Worm (Caenorhabditis elegans) whole organism, early embryonic: Measurements from ENCODE around the gene Y45G12B.3.

ENCODE experiments used
- B0310.2 ChIP-seq: sonication (generic microtip); optimal IDR thresholded peaks from 2 replicates; lab custom pipeline; 2016; ENCODE audit warnings: mild to moderate bottlenecking, missing genetic modification characterization, missing compliant biosample characterization
- F13C5.2 ChIP-seq: sonication (generic microtip); optimal IDR thresholded peaks from 2 replicates; lab custom pipeline; 2017; ENCODE audit warnings: mild to moderate bottlenecking, missing genetic modification characterization, inconsistent platforms, missing compliant biosample characterization
- ama-1 ChIP-seq: fragments of 150-350 bp; optimal IDR thresholded peaks from 2 replicates; lab custom pipeline; 2014
- ceh-36 ChIP-seq: sonication (generic microtip); optimal IDR thresholded peaks from 2 replicates; lab custom pipeline; 2016; ENCODE audit warnings: missing genetic modification characterization, inconsistent platforms, missing compliant biosample characterization
- hmg-4 ChIP-seq: fragments of 200-800 bp; sonication (Bioruptor generic); optimal IDR thresholded peaks from 2 replicates; lab custom pipeline; 2018; ENCODE audit warnings: mild to moderate bottlenecking, missing genetic modification characterization, missing compliant biosample characterization
- hnd-1 ChIP-seq: sonication (generic microtip); optimal IDR thresholded peaks from 2 replicates; lab custom pipeline; 2016; ENCODE audit warnings: missing genetic modification characterization, missing compliant biosample characterization
- pes-1 ChIP-seq: fragments of 200-800 bp; sonication (Bioruptor generic); IDR thresholded peaks from 2 replicates; pipeline ENCODE4 v1.3.6; 2022; ENCODE audit warnings: missing genetic modification reagents, missing genetic modification characterization, missing compliant biosample characterization
- scrt-1 ChIP-seq: fragments of 200-800 bp; sonication (Bioruptor generic); IDR thresholded peaks from 2 replicates; pipeline ENCODE4 v1.3.6; 2022; ENCODE audit warnings: missing genetic modification characterization, missing compliant biosample characterization
- sea-1 ChIP-seq: fragments of 200-800 bp; sonication (Bioruptor generic); conservative IDR thresholded peaks from 2 replicates; pipeline ENCODE4 v1.3.6; 2022; ENCODE audit warnings: missing genetic modification characterization, missing compliant biosample characterization
- tbx-11 ChIP-seq: fragments of 200-800 bp; sonication (Bioruptor generic); IDR thresholded peaks from 2 replicates; pipeline ENCODE4 v1.3.6; 2022; ENCODE audit warnings: missing genetic modification characterization, missing compliant biosample characterization
- tra-4 ChIP-seq: sonication (generic microtip); optimal IDR thresholded peaks from 2 replicates; lab custom pipeline; 2017; ENCODE audit warnings: missing genetic modification characterization, missing compliant biosample characterization

- TF ChIP-seq ama-1 (lab: Kevin White, UChicago) (no peak), pes-1 (GFP tag; lab: Robert Waterston, UW) (no peak), sea-1 (GFP tag; lab: Robert Waterston, UW) (no peak), F13C5.2 (tag; lab: Kevin White, UChicago) (no peak), hnd-1 (no peak), hmg-4 (GFP tag; lab: Kevin White, UChicago) (no peak), tbx-11 (GFP tag; lab: Robert Waterston, UW) (no peak), scrt-1 (no peak), ceh-36 (no peak), B0310.2 (tag; lab: Kevin White, UChicago) (no peak), tra-4 (tag; lab: Kevin White, UChicago) (no peak)
Observed at ce11 chrV:2656159-2656558, 39.9 kb downstream of the Y45G12B.3 start.
